Worm (Caenorhabditis elegans) whole organism, L4 larva: ENCODE results near the gene F56D3.1.

Source experiments
- hlh-30 ChIP-seq: sonication (generic microtip); optimal IDR thresholded peaks from 2 replicates; lab custom pipeline; 2017; ENCODE audit warnings: antibody characterized with exemption, mild to moderate bottlenecking, missing genetic modification characterization, missing compliant biosample characterization; ENCODE audit not compliant: insufficient read depth
- sdz-12 ChIP-seq: fragments of 200-800 bp; sonication (Bioruptor generic); optimal IDR thresholded peaks from 2 replicates; lab custom pipeline; 2018; ENCODE audit warnings: mild to moderate bottlenecking, missing genetic modification characterization, missing compliant biosample characterization
- unc-130 ChIP-seq: sonication (generic microtip); optimal IDR thresholded peaks from 2 replicates; lab custom pipeline; 2016; ENCODE audit warnings: missing genetic modification reagents, missing genetic modification characterization, missing compliant biosample characterization
- unc-62 ChIP-seq, 3 experiments: fragments of 150-350 bp in 1 of 3; sonication (generic microtip); optimal IDR thresholded peaks in 2 of 3; peaks in 1 of 3; 1 replicate in 1 of 3; 2 replicates in 2 of 3; lab custom pipeline; 2014 to 2017; ENCODE audit warnings: missing biosample characterization in 3 of 3, missing genetic modification characterization in 3 of 3, missing genetic modification reagents in 3 of 3, missing genotype in 1 of 3
- zag-1 ChIP-seq: fragments of 150-350 bp; optimal IDR thresholded peaks from 2 replicates; lab custom pipeline; 2014; ENCODE audit warnings: missing biosample characterization, missing genetic modification characterization

DNA sequence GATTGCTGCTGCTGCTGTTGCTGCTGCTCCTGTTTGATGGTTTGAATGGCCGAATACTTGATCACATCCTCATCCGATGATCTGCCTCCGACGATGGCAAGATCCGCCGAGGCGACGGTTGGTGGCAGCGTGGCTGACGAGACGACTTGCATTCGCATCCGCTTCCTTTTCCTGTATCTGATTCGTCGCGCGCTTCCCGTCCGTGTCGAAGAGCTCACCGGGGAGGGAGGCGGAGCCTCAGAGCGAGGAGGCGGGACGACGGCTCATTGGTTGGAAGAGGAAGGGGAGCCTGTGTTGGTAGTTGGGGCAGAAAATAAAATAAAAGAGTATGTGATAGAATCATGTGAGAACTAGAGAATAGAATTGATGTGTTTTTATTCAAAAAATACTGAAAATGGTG, 11.5 kb upstream of the F56D3.1 start:
- no peak for TF ChIP-seq zag-1 (tag; lab: Kevin White, UChicago)
- no peak for TF ChIP-seq sdz-12 (GFP tag; lab: Kevin White, UChicago)
- no peak for TF ChIP-seq unc-62 (GFP tag; optimal IDR thresholded peaks at IDR 0.05 in 1 of 2; lab: Kevin White, UChicago)
- no peak for TF ChIP-seq unc-62 (tag; optimal IDR thresholded peaks at IDR 0.05; lab: Kevin White, UChicago)
- no peak for TF ChIP-seq unc-130
- TF ChIP-seq hlh-30, result no peak
